Worm (Caenorhabditis elegans) whole organism, dauer: ENCODE results near the gene grl-13.
"Not testable (repeated sequence)": the region's sequence is repeated elsewhere in the genome, so short reads cannot be mapped to it uniquely, and the experiment has no call there.

Source experiments
- unc-62 ChIP-seq: sonication (generic microtip); optimal IDR thresholded peaks from 2 replicates; lab custom pipeline; 2017; ENCODE audit warnings: missing biosample characterization, missing genetic modification reagents, missing genetic modification characterization

grl-13 gene

ce11 chrV:4336462-4336861 is 28.0 kb downstream of the grl-13 start, which contains the start of gene irld-1:
Gene irld-1 (plus strand): TSS chrV:4336762.
- not testable (repeated sequence) for TF ChIP-seq unc-62

DNA sequence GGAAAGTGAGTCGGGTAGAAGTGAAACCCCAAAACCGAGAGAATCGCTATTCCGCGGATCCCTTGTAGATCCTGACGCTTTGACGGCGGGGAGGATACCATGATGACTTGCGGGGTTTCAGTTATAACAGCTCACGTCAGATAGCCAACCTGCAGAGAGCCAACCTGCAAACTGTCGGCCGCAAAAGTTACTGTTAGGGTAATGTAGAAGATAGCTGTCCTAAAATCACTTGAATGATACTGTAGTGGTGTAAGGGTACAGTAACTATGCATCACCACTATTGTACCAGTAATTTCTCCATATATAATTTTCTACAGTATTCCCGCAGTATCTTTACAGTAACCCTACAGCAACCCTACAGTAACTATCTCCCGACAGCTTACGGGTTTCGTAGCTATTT is 32.0 kb downstream of the grl-13 start, which contains the start of gene oac-12:
oac-12 (minus strand) TSS at position 101 of the 400 bp plus-strand sequence.
- TF ChIP-seq unc-62, result no peak

DNA sequence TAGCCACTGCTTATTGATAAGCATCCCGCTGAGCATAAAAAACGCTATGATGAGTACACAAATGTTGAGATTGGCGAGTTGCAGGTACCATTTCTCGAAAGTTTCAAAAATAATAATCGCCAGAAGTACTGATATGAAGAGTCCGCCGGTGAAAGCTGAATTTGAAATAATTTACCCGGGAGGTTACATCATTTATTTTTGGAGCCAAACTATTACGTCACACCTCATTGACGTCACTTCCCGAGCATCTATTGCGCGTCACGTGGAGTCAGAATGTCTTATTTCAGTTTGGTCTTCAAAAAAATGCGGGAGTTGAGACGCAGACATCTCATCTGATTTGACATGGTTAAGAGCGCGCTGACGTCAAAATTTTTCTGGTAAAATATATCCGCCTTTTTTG is 33.6 kb downstream of the grl-13 start:
- TF ChIP-seq unc-62, result no peak

DNA sequence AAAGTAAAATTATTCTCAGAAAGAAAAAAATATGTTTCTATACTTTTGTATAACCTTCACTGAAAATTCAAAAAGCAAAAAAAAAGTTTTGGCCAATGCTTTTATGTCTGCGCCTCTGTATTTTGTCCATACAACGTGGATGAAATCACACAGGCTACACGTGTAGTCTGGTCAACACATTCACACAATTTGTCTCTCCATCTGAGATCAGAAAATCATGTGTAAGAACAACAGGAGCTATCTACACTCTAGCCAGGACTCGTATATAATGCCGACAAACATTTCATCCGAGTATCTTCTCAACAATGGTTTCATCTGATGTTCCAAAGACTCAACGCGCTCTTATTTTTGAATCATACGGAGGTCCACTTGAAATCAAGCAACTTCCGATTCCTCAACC is 37.6 kb downstream of the grl-13 start, which contains the start of gene D2063.1:
D2063.1 (plus strand) TSS at position 281 of the 400 bp plus-strand sequence.
- TF ChIP-seq unc-62, result no peak

ce11 chrV:4325415-4325814 is 39.0 kb downstream of the grl-13 start, which contains the start of gene nhr-125:
Gene nhr-125 (minus strand): TSS chrV:4325515.
- TF ChIP-seq unc-62, result no peak

DNA sequence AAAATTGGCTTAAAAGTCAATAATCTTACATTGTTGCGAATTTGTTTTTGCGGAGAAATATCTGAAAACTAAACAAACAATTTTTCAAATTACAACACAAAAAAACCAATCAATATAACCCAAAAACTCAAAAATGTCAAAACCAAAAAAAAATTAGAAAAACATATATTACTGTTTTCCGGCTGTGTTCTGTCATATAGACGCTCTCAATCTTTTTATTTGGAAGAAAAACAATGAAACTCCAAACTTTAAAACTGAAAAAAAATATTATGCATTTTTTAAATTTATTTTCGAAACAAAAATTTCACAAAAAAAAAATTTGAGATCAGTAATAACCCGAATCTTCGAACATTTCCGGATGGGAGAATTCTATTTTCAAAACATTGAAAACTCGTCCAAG is 41.7 kb downstream of the grl-13 start, which contains the start of gene R02D1.2:
R02D1.2 (minus strand) TSS at position 101 of the 400 bp plus-strand sequence.
- no peak for TF ChIP-seq unc-62

ce11 chrV:4319867-4320266 is 44.5 kb downstream of the grl-13 start, which contains the start of gene ZC132.9:
Gene ZC132.9 (minus strand): TSS chrV:4319967.
- no peak for TF ChIP-seq unc-62

ce11 chrV:4315057-4315456 is 49.4 kb downstream of the grl-13 start, which contains the start of gene srh-192:
Gene srh-192 (minus strand): TSS chrV:4315157.
- no peak for TF ChIP-seq unc-62
